Worm (Caenorhabditis elegans) whole organism, L4 larva: ENCODE measurements around the gene K08F4.3.

Experiments used
- lin-13 ChIP-seq: fragments of 150-350 bp; optimal IDR thresholded peaks from 2 replicates; lab custom pipeline; 2014; ENCODE audit warnings: missing biosample characterization, missing genetic modification reagents, missing genetic modification characterization
- pha-4 ChIP-seq, 2 experiments: fragments of 150-350 bp in 1 of 2; fragments of 200-800 bp in 1 of 2; sonication (Bioruptor generic) in 1 of 2; IDR thresholded peaks in 1 of 2; optimal IDR thresholded peaks in 1 of 2; 2 replicates each; pipeline versions ENCODE4 v1.3.6 to Lab custom; 2014 to 2022; ENCODE audit warnings: missing genetic modification characterization in 2 of 2, missing genetic modification reagents in 2 of 2, missing biosample characterization in 1 of 2, missing compliant biosample characterization in 1 of 2

DNA sequence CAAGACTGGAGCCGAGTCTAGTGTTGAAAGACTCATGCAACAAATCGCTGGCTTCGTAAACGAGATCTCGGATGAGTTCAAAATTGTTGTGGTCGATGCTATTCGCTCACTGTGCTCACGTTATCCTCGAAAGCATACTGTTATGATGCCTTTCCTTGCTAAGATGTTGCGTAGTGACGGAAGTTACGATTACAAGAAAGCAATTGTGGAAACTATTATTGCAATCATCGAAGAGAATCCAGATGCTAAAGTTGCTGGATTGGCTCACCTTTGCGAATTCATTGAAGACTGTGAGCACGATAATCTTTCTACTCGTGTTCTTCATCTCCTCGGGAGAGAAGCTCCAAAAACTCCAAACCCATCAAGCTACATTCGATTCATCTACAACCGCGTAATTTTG lies 24.4 kb downstream of the K08F4.3 start:
- TF ChIP-seq pha-4 (GFP tag; IDR thresholded peaks at IDR 0.05; lab: Robert Waterston, UW) (no peak), pha-4 (tag; optimal IDR thresholded peaks at IDR 0.05; lab: Kevin White, UChicago) (no peak), lin-13 (GFP tag; lab: Kevin White, UChicago) (no peak)
